Fruit fly (Drosophila melanogaster) whole organism, embryonic: Measurements from ENCODE around the gene Svil.

Experiments used
- Ada2b ChIP-seq: fragments of 200-800 bp; sonication (Bioruptor generic); IDR thresholded peaks from 2 replicates; pipeline ENCODE4 v1.3.6; 2022; ENCODE audit warnings: missing biosample characterization, missing genetic modification characterization
- Adf1 ChIP-seq: fragments of 200-800 bp; sonication (Bioruptor generic); IDR thresholded peaks from 2 replicates; pipeline ENCODE4 v1.3.6; 2022; ENCODE audit warnings: missing biosample characterization, missing genetic modification characterization
- Aef1 ChIP-seq: fragments of 200-800 bp; sonication (Bioruptor generic); IDR thresholded peaks from 3 replicates; pipeline ENCODE4 v1.3.6; 2022; ENCODE audit warnings: missing biosample characterization, missing genetic modification characterization
- BtbVII ChIP-seq: fragments of 200-800 bp; sonication (Bioruptor generic); optimal IDR thresholded peaks from 3 replicates; lab custom pipeline; 2017; ENCODE audit warnings: missing biosample characterization, mild to moderate bottlenecking, missing genetic modification characterization
- CG10147 ChIP-seq: fragments of 200-800 bp; sonication (Bioruptor generic); optimal IDR thresholded peaks from 2 replicates; lab custom pipeline; 2019; ENCODE audit warnings: missing biosample characterization, mild to moderate bottlenecking, missing genetic modification characterization, moderate library complexity
- CG10654 ChIP-seq: fragments of 200-800 bp; sonication (Bioruptor generic); optimal IDR thresholded peaks from 2 replicates; lab custom pipeline; 2016; ENCODE audit warnings: missing biosample characterization, missing genetic modification characterization
- CG10979 ChIP-seq: fragments of 200-800 bp; sonication (Bioruptor generic); optimal IDR thresholded peaks from 2 replicates; lab custom pipeline; 2018; ENCODE audit warnings: missing biosample characterization, mild to moderate bottlenecking, missing genetic modification characterization, moderate library complexity
- CG11247 ChIP-seq: fragments of 200-800 bp; sonication (Bioruptor generic); IDR thresholded peaks from 2 replicates; pipeline ENCODE4 v1.3.6; 2022; ENCODE audit warnings: missing biosample characterization, missing genetic modification characterization
- CG11398 ChIP-seq: fragments of 200-800 bp; sonication (Bioruptor generic); optimal IDR thresholded peaks from 2 replicates; lab custom pipeline; 2016; ENCODE audit warnings: missing biosample characterization, missing genetic modification characterization
- CG12071 ChIP-seq: fragments of 200-800 bp; sonication (Bioruptor generic); optimal IDR thresholded peaks from 3 replicates; lab custom pipeline; 2018; ENCODE audit warnings: missing biosample characterization, mild to moderate bottlenecking, missing genetic modification characterization
- CG12104 ChIP-seq: fragments of 200-800 bp; sonication (Bioruptor generic); optimal IDR thresholded peaks from 3 replicates; lab custom pipeline; 2016; ENCODE audit warnings: missing biosample characterization, missing genetic modification characterization
- CG12744 ChIP-seq: fragments of 200-800 bp; sonication (Bioruptor generic); optimal IDR thresholded peaks from 2 replicates; lab custom pipeline; 2016; ENCODE audit warnings: missing biosample characterization, missing genetic modification characterization
- CG12769 ChIP-seq: fragments of 200-800 bp; sonication (Bioruptor generic); optimal IDR thresholded peaks from 2 replicates; lab custom pipeline; 2019; ENCODE audit warnings: missing biosample characterization, mild to moderate bottlenecking, missing genetic modification characterization, moderate library complexity
- CG13624 ChIP-seq: fragments of 200-800 bp; sonication (Bioruptor generic); optimal IDR thresholded peaks from 2 replicates; lab custom pipeline; 2016; ENCODE audit warnings: missing biosample characterization, missing genetic modification characterization
- CG15269 ChIP-seq: fragments of 200-800 bp; sonication (Bioruptor generic); optimal IDR thresholded peaks from 2 replicates; lab custom pipeline; 2018; ENCODE audit warnings: missing biosample characterization, mild to moderate bottlenecking, missing genetic modification characterization, moderate library complexity
- CG1647 ChIP-seq: fragments of 200-800 bp; sonication (Bioruptor generic); optimal IDR thresholded peaks from 3 replicates; lab custom pipeline; 2016; ENCODE audit warnings: missing biosample characterization, missing genetic modification characterization
- CG17186 ChIP-seq: fragments of 200-800 bp; sonication (Bioruptor generic); optimal IDR thresholded peaks from 3 replicates; lab custom pipeline; 2017; ENCODE audit warnings: missing biosample characterization, missing genetic modification reagents, missing genetic modification characterization
- CG18764 ChIP-seq: fragments of 200-800 bp; sonication (Bioruptor generic); optimal IDR thresholded peaks from 3 replicates; lab custom pipeline; 2016; ENCODE audit warnings: missing biosample characterization, missing genetic modification characterization
- CG32767 ChIP-seq: fragments of 200-800 bp; sonication (Bioruptor generic); IDR thresholded peaks from 2 replicates; pipeline ENCODE4 v1.3.6; 2022; ENCODE audit warnings: missing biosample characterization, missing genetic modification characterization
- CG3726 ChIP-seq: fragments of 200-800 bp; sonication (Bioruptor generic); IDR thresholded peaks from 3 replicates; pipeline ENCODE4, ENCODE4 v1.3.6; 2022; ENCODE audit warnings: missing biosample characterization, missing genetic modification characterization
- CG4617 ChIP-seq: fragments of 200-800 bp; sonication (Bioruptor generic); optimal IDR thresholded peaks from 3 replicates; lab custom pipeline; 2016; ENCODE audit warnings: missing biosample characterization, missing genetic modification characterization, borderline replicate concordance
- CG6254 ChIP-seq: fragments of 200-800 bp; sonication (Bioruptor generic); optimal IDR thresholded peaks from 3 replicates; lab custom pipeline; 2017; ENCODE audit warnings: mild to moderate bottlenecking, missing biosample characterization, missing genetic modification reagents, missing genetic modification characterization
- CG7556 ChIP-seq: fragments of 200-800 bp; sonication (Bioruptor generic); optimal IDR thresholded peaks from 2 replicates; lab custom pipeline; 2017; ENCODE audit warnings: missing biosample characterization, mild to moderate bottlenecking, missing genetic modification characterization
- CG8089 ChIP-seq: fragments of 200-800 bp; sonication (Bioruptor generic); optimal IDR thresholded peaks from 3 replicates; lab custom pipeline; 2016; ENCODE audit warnings: missing biosample characterization, missing genetic modification characterization
- Camta ChIP-seq: fragments of 200-800 bp; sonication (Bioruptor generic); optimal IDR thresholded peaks from 2 replicates; lab custom pipeline; 2016; ENCODE audit warnings: missing biosample characterization, missing genetic modification characterization
- D19B ChIP-seq: fragments of 200-800 bp; sonication (Bioruptor generic); optimal IDR thresholded peaks from 2 replicates; lab custom pipeline; 2017; ENCODE audit warnings: missing biosample characterization, mild to moderate bottlenecking, missing genetic modification characterization
- E2f2 ChIP-seq: fragments of 200-800 bp; sonication (Bioruptor generic); IDR thresholded peaks from 2 replicates; pipeline ENCODE4 v1.3.6; 2022; ENCODE audit warnings: missing biosample characterization, missing genetic modification characterization
- Ets65A ChIP-seq: fragments of 200-800 bp; sonication (Bioruptor generic); peaks from one replicate; lab custom pipeline; 2016; ENCODE audit warnings: missing biosample characterization, missing genetic modification characterization
- Kr ChIP-seq: fragments of 200-800 bp; sonication (Bioruptor generic); optimal IDR thresholded peaks from 2 replicates; lab custom pipeline; 2017; ENCODE audit warnings: missing biosample characterization, mild to moderate bottlenecking, missing genetic modification characterization
- Med ChIP-seq: fragments of 200-800 bp; sonication (Bioruptor generic); peaks from one replicate; lab custom pipeline; 2016; ENCODE audit warnings: missing biosample characterization, missing genetic modification characterization, mild to moderate bottlenecking, inconsistent platforms, moderate library complexity
- Opbp ChIP-seq: fragments of 200-800 bp; sonication (Bioruptor generic); IDR thresholded peaks from 3 replicates; pipeline ENCODE4 v1.3.6; 2022; ENCODE audit warnings: missing biosample characterization, missing genetic modification characterization; ENCODE audit not compliant: partially characterized antibody
- Vsx1 ChIP-seq: fragments of 200-800 bp; sonication (Bioruptor generic); optimal IDR thresholded peaks from 2 replicates; lab custom pipeline; 2017; ENCODE audit warnings: missing biosample characterization, mild to moderate bottlenecking, missing genetic modification characterization, missing genetic modification reagents
- amos ChIP-seq: fragments of 200-800 bp; sonication (Bioruptor generic); IDR thresholded peaks from 2 replicates; pipeline ENCODE4 v1.3.6; 2022; ENCODE audit warnings: missing biosample characterization, missing genetic modification characterization; ENCODE audit not compliant: partially characterized antibody
- bcd ChIP-seq: fragments of 200-800 bp; sonication (Bioruptor generic); optimal IDR thresholded peaks from 2 replicates; lab custom pipeline; 2017; ENCODE audit warnings: missing biosample characterization, mild to moderate bottlenecking, missing genetic modification characterization
- chif ChIP-seq, 2 experiments: fragments of 200-800 bp; sonication (Bioruptor generic); optimal IDR thresholded peaks; 3 replicates each; lab custom pipeline; 2016; ENCODE audit warnings: missing biosample characterization in 2 of 2, missing genetic modification characterization in 2 of 2
- chinmo ChIP-seq: fragments of 200-800 bp; sonication (Bioruptor generic); IDR thresholded peaks from 4 replicates; pipeline ENCODE4 v1.3.6; 2022; ENCODE audit warnings: missing biosample characterization, missing genetic modification characterization; ENCODE audit not compliant: partially characterized antibody
- ci ChIP-seq: fragments of 200-800 bp; sonication (Bioruptor generic); IDR thresholded peaks from 3 replicates; pipeline ENCODE4 v1.3.6; 2022; ENCODE audit warnings: missing biosample characterization, missing genetic modification characterization
- ems ChIP-seq: fragments of 200-800 bp; sonication (Bioruptor generic); optimal IDR thresholded peaks from 3 replicates; lab custom pipeline; 2016; ENCODE audit warnings: missing biosample characterization, missing genetic modification characterization
- gro ChIP-seq: fragments of 200-800 bp; sonication (Bioruptor generic); optimal IDR thresholded peaks from 2 replicates; lab custom pipeline; 2016; ENCODE audit warnings: missing biosample characterization, missing genetic modification characterization
- gsb-n ChIP-seq: fragments of 200-800 bp; sonication (Bioruptor generic); optimal IDR thresholded peaks from 3 replicates; lab custom pipeline; 2018; ENCODE audit warnings: missing biosample characterization, mild to moderate bottlenecking, missing genetic modification characterization
- ind ChIP-seq: fragments of 200-800 bp; sonication (Bioruptor generic); optimal IDR thresholded peaks from 3 replicates; lab custom pipeline; 2016; ENCODE audit warnings: missing biosample characterization, missing genetic modification characterization
- kah ChIP-seq: fragments of 200-800 bp; sonication (Bioruptor generic); optimal IDR thresholded peaks from 2 replicates; lab custom pipeline; 2018; ENCODE audit warnings: missing biosample characterization, mild to moderate bottlenecking, missing genetic modification characterization
- ken ChIP-seq: fragments of 200-800 bp; sonication (Bioruptor generic); IDR thresholded peaks from 3 replicates; pipeline ENCODE4 v1.3.6; 2022; ENCODE audit warnings: missing biosample characterization, missing genetic modification characterization
- rib ChIP-seq: fragments of 200-800 bp; sonication (Bioruptor generic); IDR thresholded peaks from 2 replicates; pipeline ENCODE4 v1.3.6; 2022; ENCODE audit warnings: missing biosample characterization, missing genetic modification characterization
- sim ChIP-seq: fragments of 200-800 bp; sonication (Bioruptor generic); IDR thresholded peaks from 2 replicates; pipeline ENCODE4 v1.3.6; 2022; ENCODE audit warnings: missing biosample characterization, missing genetic modification characterization
- slou ChIP-seq: fragments of 200-800 bp; sonication (Bioruptor generic); optimal IDR thresholded peaks from 3 replicates; lab custom pipeline; 2016; ENCODE audit warnings: missing biosample characterization, missing genetic modification characterization
- so ChIP-seq: fragments of 200-800 bp; sonication (Bioruptor generic); IDR thresholded peaks from 3 replicates; pipeline ENCODE4 v1.3.6; 2022; ENCODE audit warnings: missing biosample characterization, missing genetic modification characterization
- stc ChIP-seq: fragments of 200-800 bp; sonication (Bioruptor generic); IDR thresholded peaks from 2 replicates; pipeline ENCODE4 v1.3.6; 2022; ENCODE audit warnings: missing biosample characterization, missing genetic modification characterization
- ttk ChIP-seq: fragments of 200-800 bp; sonication (Bioruptor generic); IDR thresholded peaks from 2 replicates; pipeline ENCODE4 v2.1.2; 2022; ENCODE audit warnings: missing biosample characterization, missing genetic modification characterization
- zen ChIP-seq: fragments of 200-800 bp; sonication (Bioruptor generic); optimal IDR thresholded peaks from 3 replicates; lab custom pipeline; 2018; ENCODE audit warnings: missing biosample characterization, mild to moderate bottlenecking, missing genetic modification characterization, moderate library complexity

Gene Svil

DNA sequence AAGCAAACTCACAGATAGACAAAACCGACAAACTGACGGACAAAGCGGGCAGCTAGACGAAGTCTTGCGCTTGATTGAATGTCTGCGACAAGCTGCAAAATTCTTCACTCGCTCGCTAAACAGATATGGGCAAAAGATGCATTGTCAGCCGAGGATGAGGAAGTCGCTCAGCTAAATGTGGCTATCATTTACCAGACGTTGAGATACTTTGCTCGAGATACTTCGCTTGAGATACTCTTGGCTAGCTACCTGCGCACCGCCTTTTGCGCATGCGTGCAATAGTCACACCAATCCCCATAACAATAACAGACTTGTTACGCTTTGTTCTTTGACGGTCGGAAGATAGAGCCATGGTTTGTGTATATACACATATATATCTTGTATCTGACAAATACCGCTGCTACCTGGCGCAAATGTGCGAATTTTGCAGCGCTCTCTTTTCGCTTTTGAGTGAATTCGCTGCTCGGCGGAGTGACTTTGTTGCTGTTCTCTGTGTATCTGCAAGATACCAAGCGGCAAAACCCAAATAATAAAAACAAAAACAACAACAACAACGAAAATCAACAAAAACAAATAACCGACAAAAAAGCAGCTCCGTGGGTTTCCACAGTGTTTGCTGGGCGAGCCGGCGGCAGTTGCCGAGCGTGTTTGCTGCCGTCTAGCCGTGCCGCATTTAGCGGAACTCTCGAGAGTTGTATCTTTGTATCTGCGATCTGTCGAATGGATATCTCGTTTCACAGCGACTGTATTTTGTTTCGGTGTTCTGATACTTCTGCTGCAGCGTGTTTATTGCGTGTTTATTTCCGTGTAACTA lies 61.4 kb downstream of the Svil start (continued):
- TF ChIP-seq CG18764 (no peak), CG12104 (GFP tag; lab: Kevin White, UChicago) (no peak), gsb-n (tag; lab: Kevin White, UChicago) (no peak), CG10147 (GFP tag; lab: Kevin White, UChicago) (no peak), ken (GFP tag; lab: Robert Waterston, UW) (no peak), amos (no peak), D19B (GFP tag; lab: Kevin White, UChicago) (no peak), Ada2b (GFP tag; lab: Robert Waterston, UW) (no peak), CG15269 (tag; lab: Kevin White, UChicago) (no peak), CG17186 (no peak), CG6254 (GFP tag; lab: Kevin White, UChicago) (no peak), Aef1 (0 out of 3 replicates have a peak, but pooled peaks have one; percentile 33), CG7556 (GFP tag; lab: Kevin White, UChicago) (no peak), CG11247 (GFP tag; lab: Robert Waterston, UW) (no peak), rib (GFP tag; lab: Robert Waterston, UW) (no peak), Opbp (GFP tag; lab: Robert Waterston, UW) (no peak), chinmo (GFP tag; lab: Robert Waterston, UW) (peak; percentile 87; the same call in 3 of the 4 replicates), stc (no peak), CG10654 (GFP tag; lab: Kevin White, UChicago) (no peak), zen (no peak), sim (GFP tag; lab: Robert Waterston, UW) (no peak), CG3726 (no peak), Adf1 (GFP tag; lab: Robert Waterston, UW) (peak; percentile 16; the same call in 1 of the 2 replicates), CG12744 (GFP tag; lab: Kevin White, UChicago) (no peak), Ets65A (GFP tag; lab: Kevin White, UChicago) (no peak), CG4617 (GFP tag; lab: Kevin White, UChicago) (no peak), kah (GFP tag; lab: Kevin White, UChicago) (no peak), ttk (GFP tag; lab: Robert Waterston, UW) (no peak), Camta (no peak), slou (GFP tag; lab: Kevin White, UChicago) (no peak), CG13624 (GFP tag; lab: Kevin White, UChicago) (no peak), CG12071 (no peak), ci (GFP tag; lab: Robert Waterston, UW) (peak; percentile 57; the same call in 1 of the 3 replicates), CG11398 (GFP tag; lab: Kevin White, UChicago) (no peak), Kr (GFP tag; lab: Kevin White, UChicago) (no peak), BtbVII (no peak), CG8089 (GFP tag; lab: Kevin White, UChicago) (no peak), Med (peak; percentile 31), ind (no peak), CG1647 (GFP tag; lab: Kevin White, UChicago) (no peak), so (GFP tag; lab: Robert Waterston, UW) (no peak), CG10979 (tag; lab: Kevin White, UChicago) (no peak), bcd (no peak), Vsx1 (peak; percentile 5), ems (GFP tag; lab: Kevin White, UChicago) (no peak), CG32767 (0 out of 2 replicates have a peak, but pooled peaks have one; percentile 16), chif (GFP tag; optimal IDR thresholded peaks at IDR 0.05; lab: Kevin White, UChicago) (no peak), gro (GFP tag; lab: Kevin White, UChicago) (no peak), E2f2 (GFP tag; lab: Robert Waterston, UW) (no peak), CG12769 (tag; lab: Kevin White, UChicago) (no peak)
